Worm (Caenorhabditis elegans) whole organism, late embryonic: Measurements from ENCODE around the gene mpst-7.

Source experiments
- F13H6.1 ChIP-seq: sonication (generic microtip); optimal IDR thresholded peaks from 2 replicates; lab custom pipeline; 2016; ENCODE audit warnings: missing genetic modification characterization, missing compliant biosample characterization
- K02D7.2 ChIP-seq: sonication (generic microtip); optimal IDR thresholded peaks from 2 replicates; lab custom pipeline; 2017; ENCODE audit warnings: mild to moderate bottlenecking, missing genetic modification characterization, missing compliant biosample characterization
- K09A11.1 ChIP-seq: sonication (generic microtip); optimal IDR thresholded peaks from 2 replicates; lab custom pipeline; 2017; ENCODE audit warnings: antibody characterized with exemption, mild to moderate bottlenecking, missing genetic modification characterization, missing compliant biosample characterization; ENCODE audit not compliant: insufficient read depth
- Y22D7AL.16 ChIP-seq: sonication (generic microtip); optimal IDR thresholded peaks from 2 replicates; lab custom pipeline; 2016; ENCODE audit warnings: missing genetic modification characterization, missing compliant biosample characterization
- ceh-14 ChIP-seq: sonication (generic microtip); optimal IDR thresholded peaks from 2 replicates; lab custom pipeline; 2016; ENCODE audit warnings: missing genotype, missing genetic modification characterization, missing compliant biosample characterization
- ceh-19 ChIP-seq: fragments of 200-800 bp; sonication (Bioruptor generic); optimal IDR thresholded peaks from 2 replicates; lab custom pipeline; 2018; ENCODE audit warnings: mild to moderate bottlenecking, missing genetic modification characterization, missing compliant biosample characterization
- ceh-22 ChIP-seq: sonication (generic microtip); optimal IDR thresholded peaks from 2 replicates; lab custom pipeline; 2017; ENCODE audit warnings: missing biosample characterization, missing genetic modification characterization
- ceh-24 ChIP-seq: sonication (generic microtip); optimal IDR thresholded peaks from 2 replicates; lab custom pipeline; 2016; ENCODE audit warnings: mild to moderate bottlenecking, missing genetic modification characterization, missing compliant biosample characterization
- ceh-31 ChIP-seq: sonication (generic microtip); optimal IDR thresholded peaks from 2 replicates; lab custom pipeline; 2016; ENCODE audit warnings: missing genetic modification characterization, missing compliant biosample characterization
- ceh-34 ChIP-seq: sonication (generic microtip); optimal IDR thresholded peaks from 2 replicates; lab custom pipeline; 2016; ENCODE audit warnings: mild to moderate bottlenecking, missing genetic modification characterization, missing compliant biosample characterization
- ceh-45 ChIP-seq: fragments of 200-800 bp; sonication (Bioruptor generic); IDR thresholded peaks from 2 replicates; pipeline ENCODE4 v1.3.6; 2022; ENCODE audit warnings: missing genetic modification reagents, missing genetic modification characterization, missing compliant biosample characterization
- ceh-48 ChIP-seq: sonication (generic microtip); optimal IDR thresholded peaks from 2 replicates; lab custom pipeline; 2016; ENCODE audit warnings: missing genetic modification characterization, inconsistent platforms, missing compliant biosample characterization
- ceh-6 ChIP-seq: fragments of 200-800 bp; sonication (Bioruptor generic); optimal IDR thresholded peaks from 2 replicates; lab custom pipeline; 2018; ENCODE audit warnings: mild to moderate bottlenecking, missing genetic modification characterization, missing compliant biosample characterization
- ceh-9 ChIP-seq: sonication (generic microtip); optimal IDR thresholded peaks from 2 replicates; lab custom pipeline; 2016; ENCODE audit warnings: mild to moderate bottlenecking, missing genetic modification characterization, inconsistent platforms, missing compliant biosample characterization
- dmd-4 ChIP-seq: sonication (generic microtip); optimal IDR thresholded peaks from 2 replicates; lab custom pipeline; 2016; ENCODE audit warnings: borderline replicate concordance, missing genetic modification characterization, missing compliant biosample characterization
- fkh-6 ChIP-seq: sonication (generic microtip); optimal IDR thresholded peaks from 2 replicates; lab custom pipeline; 2016; ENCODE audit warnings: missing genetic modification characterization, missing compliant biosample characterization
- gmeb-2 ChIP-seq: sonication (generic microtip); optimal IDR thresholded peaks from 2 replicates; lab custom pipeline; 2016; ENCODE audit warnings: missing genetic modification characterization, inconsistent platforms, missing compliant biosample characterization
- hlh-13 ChIP-seq: fragments of 200-800 bp; sonication (Bioruptor generic); optimal IDR thresholded peaks from 2 replicates; lab custom pipeline; 2018; ENCODE audit warnings: mild to moderate bottlenecking, missing genetic modification characterization, missing compliant biosample characterization
- hlh-15 ChIP-seq: sonication (generic microtip); optimal IDR thresholded peaks from 2 replicates; lab custom pipeline; 2016; ENCODE audit warnings: missing genetic modification characterization, missing compliant biosample characterization
- hlh-8 ChIP-seq: sonication (generic microtip); optimal IDR thresholded peaks from 2 replicates; lab custom pipeline; 2016; ENCODE audit warnings: missing genotype, missing genetic modification characterization, missing compliant biosample characterization
- lim-6 ChIP-seq: sonication (generic microtip); optimal IDR thresholded peaks from 2 replicates; lab custom pipeline; 2016; ENCODE audit warnings: missing genetic modification characterization, missing compliant biosample characterization
- lin-11 ChIP-seq: fragments of 200-800 bp; sonication (Bioruptor generic); optimal IDR thresholded peaks from 2 replicates; lab custom pipeline; 2018; ENCODE audit warnings: mild to moderate bottlenecking, missing genetic modification characterization, missing compliant biosample characterization
- madf-2 ChIP-seq: sonication (generic microtip); optimal IDR thresholded peaks from 2 replicates; lab custom pipeline; 2017; ENCODE audit warnings: missing genetic modification characterization, missing compliant biosample characterization
- nfya-1 ChIP-seq: sonication (generic microtip); optimal IDR thresholded peaks from 2 replicates; lab custom pipeline; 2017; ENCODE audit warnings: missing genetic modification characterization, mild to moderate bottlenecking, missing compliant biosample characterization, antibody characterized with exemption, moderate library complexity
- nhr-232 ChIP-seq: sonication (generic microtip); optimal IDR thresholded peaks from 2 replicates; lab custom pipeline; 2016; ENCODE audit warnings: missing genetic modification characterization, missing compliant biosample characterization
- pag-3 ChIP-seq: sonication (generic microtip); optimal IDR thresholded peaks from 2 replicates; lab custom pipeline; 2016; ENCODE audit warnings: missing compliant biosample characterization, missing genetic modification characterization, borderline replicate concordance
- pat-9 ChIP-seq: fragments of 200-800 bp; sonication (Bioruptor generic); optimal IDR thresholded peaks from 2 replicates; lab custom pipeline; 2018; ENCODE audit warnings: mild to moderate bottlenecking, missing genetic modification characterization, moderate library complexity, missing compliant biosample characterization
- pha-2 ChIP-seq: sonication (generic microtip); optimal IDR thresholded peaks from 2 replicates; lab custom pipeline; 2017; ENCODE audit warnings: mild to moderate bottlenecking, missing genetic modification characterization, missing compliant biosample characterization
- pha-4 ChIP-seq: fragments of 150-350 bp; optimal IDR thresholded peaks from 2 replicates; lab custom pipeline; 2018; ENCODE audit warnings: missing biosample characterization, missing genetic modification reagents, missing genetic modification characterization
- pqm-1 ChIP-seq: sonication (generic microtip); optimal IDR thresholded peaks from 2 replicates; lab custom pipeline; 2016; ENCODE audit warnings: missing genetic modification characterization, missing compliant biosample characterization
- pros-1 ChIP-seq: fragments of 150-350 bp; optimal IDR thresholded peaks from 2 replicates; lab custom pipeline; 2014; ENCODE audit warnings: missing biosample characterization, missing genetic modification reagents, missing genetic modification characterization
- sdc-2 ChIP-seq: sonication (generic microtip); optimal IDR thresholded peaks from 2 replicates; lab custom pipeline; 2016; ENCODE audit warnings: missing genotype, missing genetic modification characterization, missing compliant biosample characterization
- sox-2 ChIP-seq: fragments of 200-800 bp; sonication (Bioruptor generic); IDR thresholded peaks from 2 replicates; pipeline ENCODE4 v1.3.6; 2022; ENCODE audit warnings: missing genetic modification reagents, missing genetic modification characterization, missing compliant biosample characterization
- syd-9 ChIP-seq: sonication (generic microtip); optimal IDR thresholded peaks from 2 replicates; lab custom pipeline; 2016; ENCODE audit warnings: mild to moderate bottlenecking, missing genetic modification characterization, moderate library complexity, missing compliant biosample characterization
- tbx-7 ChIP-seq: sonication (generic microtip); optimal IDR thresholded peaks from 2 replicates; lab custom pipeline; 2016; ENCODE audit warnings: missing genotype, missing genetic modification characterization, missing compliant biosample characterization
- ttx-3 ChIP-seq: sonication (generic microtip); optimal IDR thresholded peaks from 2 replicates; lab custom pipeline; 2016; ENCODE audit warnings: missing genetic modification reagents, missing genetic modification characterization, missing compliant biosample characterization
- unc-3 ChIP-seq, 2 experiments: fragments of 200-800 bp in 1 of 2; sonication (Bioruptor generic) in 1 of 2; sonication (generic microtip) in 1 of 2; conservative IDR thresholded peaks in 1 of 2; optimal IDR thresholded peaks in 1 of 2; 2 replicates each; pipeline versions ENCODE4 v1.3.6 to Lab custom; 2016 to 2022; ENCODE audit warnings: missing compliant biosample characterization in 2 of 2, missing genetic modification characterization in 2 of 2, missing genetic modification reagents in 1 of 2
- unc-42 ChIP-seq: sonication (generic microtip); optimal IDR thresholded peaks from 2 replicates; lab custom pipeline; 2016; ENCODE audit warnings: missing genotype, missing genetic modification characterization, missing compliant biosample characterization
- unc-55 ChIP-seq: sonication (generic microtip); optimal IDR thresholded peaks from 2 replicates; lab custom pipeline; 2017; ENCODE audit warnings: missing biosample characterization, missing genetic modification reagents, missing genetic modification characterization
- zip-5 ChIP-seq: sonication (generic microtip); optimal IDR thresholded peaks from 2 replicates; lab custom pipeline; 2016; ENCODE audit warnings: missing genetic modification characterization, missing compliant biosample characterization
- ztf-16 ChIP-seq: sonication (generic microtip); optimal IDR thresholded peaks from 2 replicates; lab custom pipeline; 2017; ENCODE audit warnings: missing genetic modification characterization, missing compliant biosample characterization

mpst-7 gene

ce11 chrV:12988256-12988655 is 27.3 kb upstream of the mpst-7 start, which contains the start of gene F15B9.8:
Gene F15B9.8, plus strand, starts transcription at chrV:12988556.
- TF ChIP-seq pha-4 (tag; lab: Kevin White, UChicago) (no peak), hlh-8 (tag; lab: Kevin White, UChicago) (no peak), hlh-15 (tag; lab: Kevin White, UChicago) (no peak), pros-1 (no peak), nfya-1 (tag; lab: Kevin White, UChicago) (no peak), ceh-34 (tag; lab: Kevin White, UChicago) (no peak), fkh-6 (tag; lab: Kevin White, UChicago) (no peak), Y22D7AL.16 (tag; lab: Kevin White, UChicago) (no peak), unc-3 (GFP tag; conservative IDR thresholded peaks at IDR 0.05; lab: Robert Waterston, UW) (no peak), unc-3 (tag; optimal IDR thresholded peaks at IDR 0.05; lab: Kevin White, UChicago) (no peak), nhr-232 (tag; lab: Kevin White, UChicago) (no peak)
- TF ChIP-seq, all 69 proteins: peak for 0

- TF ChIP-seq lin-11 (tag; lab: Kevin White, UChicago) (no peak), sox-2 (GFP tag; lab: Robert Waterston, UW) (no peak), hlh-13 (GFP tag; lab: Kevin White, UChicago) (no peak), F13H6.1 (tag; lab: Kevin White, UChicago) (no peak), ztf-16 (no peak), lim-6 (tag; lab: Kevin White, UChicago) (no peak), ceh-19 (GFP tag; lab: Kevin White, UChicago) (no peak), nhr-232 (tag; lab: Kevin White, UChicago) (no peak), hlh-8 (tag; lab: Kevin White, UChicago) (no peak), unc-55 (no peak), pat-9 (no peak), dmd-4 (tag; lab: Kevin White, UChicago) (no peak), tbx-7 (no peak), ceh-45 (GFP tag; lab: Robert Waterston, UW) (no peak), zip-5 (tag; lab: Kevin White, UChicago) (no peak), unc-3 (GFP tag; conservative IDR thresholded peaks at IDR 0.05; lab: Robert Waterston, UW) (no peak), unc-3 (tag; optimal IDR thresholded peaks at IDR 0.05; lab: Kevin White, UChicago) (no peak), gmeb-2 (tag; lab: Kevin White, UChicago) (no peak), pha-2 (tag; lab: Kevin White, UChicago) (no peak), ceh-24 (tag; lab: Kevin White, UChicago) (no peak), K09A11.1 (tag; lab: Kevin White, UChicago) (no peak)
- TF ChIP-seq, all 69 proteins: peak for 0
Measured at ce11 chrV:12987061-12987460, 26.1 kb upstream of the mpst-7 start, which contains the start of gene shw-3. Gene shw-3, minus strand, starts transcription at chrV:12987161.

DNA sequence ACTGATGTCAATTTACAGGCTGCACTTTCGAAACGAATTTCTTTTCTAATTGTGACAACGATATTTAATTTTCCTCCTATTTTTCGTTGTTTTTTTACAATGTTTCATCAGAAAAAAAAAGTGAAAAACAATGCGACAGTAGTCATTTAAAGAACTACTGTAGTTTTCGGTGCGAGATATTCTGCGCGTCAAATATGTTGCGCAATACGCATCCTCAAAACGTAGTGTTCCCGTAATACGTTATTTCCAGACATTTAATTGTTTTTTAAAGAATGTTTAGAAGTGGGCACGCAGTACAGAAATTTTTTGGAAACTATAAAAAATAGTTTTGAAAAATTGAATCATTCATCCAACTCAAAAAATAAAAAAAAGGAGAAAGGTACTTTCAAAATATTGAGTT is 13.1 kb upstream of the mpst-7 start:
- no peak for TF ChIP-seq zip-5 (tag; lab: Kevin White, UChicago)
- TF ChIP-seq sox-2 (GFP tag; lab: Robert Waterston, UW), result no peak
- TF ChIP-seq pqm-1 (tag; lab: Kevin White, UChicago), result no peak
- TF ChIP-seq ceh-22 (tag; lab: Kevin White, UChicago), result no peak
- no peak for TF ChIP-seq pag-3 (tag; lab: Kevin White, UChicago)
- TF ChIP-seq ceh-6, result no peak

ce11 chrV:12970575-12971160 is 9.7 kb upstream of the mpst-7 start, which contains the start of gene pnn-1:
Gene pnn-1, plus strand, starts transcription at chrV:12971110.
- TF ChIP-seq ceh-14 (tag; lab: Kevin White, UChicago) (no peak), ceh-9 (tag; lab: Kevin White, UChicago) (no peak), ceh-48 (tag; lab: Kevin White, UChicago) (peak; percentile 68), ttx-3 (tag; lab: Kevin White, UChicago) (no peak), ceh-31 (tag; lab: Kevin White, UChicago) (no peak), sdc-2 (tag; lab: Kevin White, UChicago) (no peak), K02D7.2 (tag; lab: Kevin White, UChicago) (no peak), unc-42 (peak; percentile 29), madf-2 (tag; lab: Kevin White, UChicago) (no peak), syd-9 (tag; lab: Kevin White, UChicago) (no peak), fkh-6 (tag; lab: Kevin White, UChicago) (no peak), sox-2 (GFP tag; lab: Robert Waterston, UW) (no peak), pha-2 (tag; lab: Kevin White, UChicago) (no peak)
